Worm (Caenorhabditis elegans) whole organism, young adult: ENCODE results near the gene Y58A7A.4.

Experiments used
- B0261.1 ChIP-seq: sonication (generic microtip); optimal IDR thresholded peaks from 2 replicates; lab custom pipeline; 2016; ENCODE audit warnings: mild to moderate bottlenecking, missing genetic modification characterization, moderate library complexity, missing compliant biosample characterization
- B0336.3 ChIP-seq: fragments of 200-800 bp; sonication (Bioruptor generic); IDR thresholded peaks from 2 replicates; pipeline ENCODE4 v1.3.6; 2022; ENCODE audit warnings: missing genetic modification characterization, missing compliant biosample characterization
- Y53G8AR.9 ChIP-seq: fragments of 200-800 bp; sonication (Bioruptor generic); conservative IDR thresholded peaks from 2 replicates; pipeline ENCODE4 v1.3.6; 2022; ENCODE audit warnings: missing genetic modification reagents, missing genetic modification characterization, missing compliant biosample characterization
- Y95B8A.8 ChIP-seq: fragments of 200-800 bp; sonication (Bioruptor generic); IDR thresholded peaks from 2 replicates; pipeline ENCODE4 v1.3.6; 2022; ENCODE audit warnings: missing genetic modification reagents, missing genetic modification characterization, missing compliant biosample characterization
- ama-1 ChIP-seq, 3 experiments: fragments of 150-350 bp in 1 of 3; sonication (generic microtip) in 2 of 3; optimal IDR thresholded peaks; 2 replicates each; lab custom pipeline; 2014 to 2018; ENCODE audit warnings: missing biosample characterization in 2 of 3, missing genetic modification characterization in 2 of 3, missing genetic modification reagents in 2 of 3
- aptf-3 ChIP-seq: fragments of 200-800 bp; sonication (Bioruptor generic); IDR thresholded peaks from 2 replicates; pipeline ENCODE4 v1.3.6; 2022; ENCODE audit warnings: missing genetic modification characterization, missing compliant biosample characterization
- attf-5 ChIP-seq: fragments of 200-800 bp; sonication (Bioruptor generic); optimal IDR thresholded peaks from 2 replicates; lab custom pipeline; 2018; ENCODE audit warnings: mild to moderate bottlenecking, missing genetic modification characterization, missing compliant biosample characterization
- ccch-3 ChIP-seq: fragments of 200-800 bp; sonication (Bioruptor generic); optimal IDR thresholded peaks from 2 replicates; lab custom pipeline; 2018; ENCODE audit warnings: mild to moderate bottlenecking, missing genetic modification characterization, missing compliant biosample characterization
- cebp-1 ChIP-seq, 2 experiments: fragments of 200-800 bp in 1 of 2; sonication (Bioruptor generic) in 1 of 2; sonication (generic microtip) in 1 of 2; IDR thresholded peaks in 1 of 2; optimal IDR thresholded peaks in 1 of 2; 2 replicates each; pipeline versions ENCODE4 v1.3.6 to Lab custom; 2017 to 2022; ENCODE audit warnings: missing compliant biosample characterization in 2 of 2, missing genetic modification characterization in 2 of 2, mild to moderate bottlenecking in 1 of 2, missing genetic modification reagents in 1 of 2, moderate library complexity in 1 of 2
- hlh-26 ChIP-seq: fragments of 200-800 bp; sonication (Bioruptor generic); conservative IDR thresholded peaks from 2 replicates; pipeline ENCODE4 v1.3.6; 2022; ENCODE audit warnings: missing genetic modification reagents, missing genetic modification characterization, missing compliant biosample characterization
- lag-1 ChIP-seq: fragments of 200-800 bp; sonication (Bioruptor generic); IDR thresholded peaks from 2 replicates; pipeline ENCODE4 v1.3.6; 2022; ENCODE audit warnings: missing genetic modification reagents, missing genetic modification characterization, missing compliant biosample characterization
- lin-35 ChIP-seq, 3 experiments: fragments of 150-350 bp in 2 of 3; sonication (generic microtip) in 1 of 3; optimal IDR thresholded peaks; 2 replicates each; lab custom pipeline; 2014 to 2018; ENCODE audit warnings: missing biosample characterization in 3 of 3, missing genetic modification characterization in 3 of 3, missing genetic modification reagents in 3 of 3
- lin-40 ChIP-seq: sonication (generic microtip); optimal IDR thresholded peaks from 2 replicates; lab custom pipeline; 2016; ENCODE audit warnings: missing genetic modification characterization, mild to moderate bottlenecking, missing compliant biosample characterization, missing genotype, missing genetic modification reagents
- lin-54 ChIP-seq: fragments of 200-800 bp; sonication (Bioruptor generic); optimal IDR thresholded peaks from 2 replicates; lab custom pipeline; 2018; ENCODE audit warnings: mild to moderate bottlenecking, missing genetic modification characterization, missing compliant biosample characterization
- lir-1 ChIP-seq: fragments of 200-800 bp; sonication (Bioruptor generic); conservative IDR thresholded peaks from 2 replicates; pipeline ENCODE4 v1.3.6; 2022; ENCODE audit warnings: missing genetic modification reagents, missing genetic modification characterization, missing compliant biosample characterization
- madf-3 ChIP-seq: fragments of 200-800 bp; sonication (Bioruptor generic); IDR thresholded peaks from 2 replicates; pipeline ENCODE4 v1.3.6; 2022; ENCODE audit warnings: missing genetic modification reagents, missing genetic modification characterization, missing compliant biosample characterization
- madf-8 ChIP-seq: fragments of 200-800 bp; sonication (Bioruptor generic); conservative IDR thresholded peaks from 2 replicates; pipeline ENCODE4 v1.3.6; 2022; ENCODE audit warnings: missing genetic modification reagents, missing genetic modification characterization, missing compliant biosample characterization
- nhr-120 ChIP-seq: fragments of 200-800 bp; sonication (Bioruptor generic); IDR thresholded peaks from 2 replicates; pipeline ENCODE4 v1.3.6; 2022; ENCODE audit warnings: missing genetic modification characterization, missing compliant biosample characterization
- nhr-179 ChIP-seq: sonication (generic microtip); optimal IDR thresholded peaks from 2 replicates; lab custom pipeline; 2016; ENCODE audit warnings: mild to moderate bottlenecking, missing genetic modification characterization, missing compliant biosample characterization
- nhr-27 ChIP-seq: fragments of 200-800 bp; sonication (Bioruptor generic); optimal IDR thresholded peaks from 2 replicates; lab custom pipeline; 2018; ENCODE audit warnings: mild to moderate bottlenecking, missing genetic modification characterization, moderate library complexity, missing compliant biosample characterization
- nhr-80 ChIP-seq: sonication (generic microtip); optimal IDR thresholded peaks from 2 replicates; lab custom pipeline; 2016; ENCODE audit warnings: missing genetic modification characterization, missing compliant biosample characterization
- rec-8 ChIP-seq, 2 experiments: sonication (generic microtip); optimal IDR thresholded peaks; 2 replicates each; lab custom pipeline; 2016; ENCODE audit warnings: mild to moderate bottlenecking in 2 of 2, missing genetic modification characterization in 2 of 2, missing genetic modification reagents in 2 of 2, missing genotype in 2 of 2, missing biosample characterization in 1 of 2, missing compliant biosample characterization in 1 of 2, moderate library complexity in 1 of 2
- sea-2 ChIP-seq: fragments of 200-800 bp; sonication (Bioruptor generic); IDR thresholded peaks from 2 replicates; pipeline ENCODE4 v1.3.6; 2022; ENCODE audit warnings: missing genetic modification characterization, missing compliant biosample characterization
- snpc-1.1 ChIP-seq: sonication (generic microtip); optimal IDR thresholded peaks from 2 replicates; lab custom pipeline; 2017; ENCODE audit warnings: missing genetic modification characterization, mild to moderate bottlenecking, missing compliant biosample characterization, antibody characterized with exemption, moderate library complexity, missing genotype, missing genetic modification reagents; ENCODE audit not compliant: insufficient read depth
- snpc-3.4 ChIP-seq: sonication (generic microtip); optimal IDR thresholded peaks from 2 replicates; lab custom pipeline; 2017; ENCODE audit warnings: missing genetic modification characterization, mild to moderate bottlenecking, missing compliant biosample characterization, antibody characterized with exemption, moderate library complexity, missing genotype, missing genetic modification reagents
- snpc-4 ChIP-seq, 5 experiments: fragments of 150-350 bp in 1 of 5; sonication (generic microtip) in 4 of 5; optimal IDR thresholded peaks; 2 replicates each; lab custom pipeline; 2014 to 2018; ENCODE audit warnings: missing genetic modification characterization in 5 of 5, missing biosample characterization in 3 of 5, antibody characterized with exemption in 2 of 5, mild to moderate bottlenecking in 2 of 5, missing compliant biosample characterization in 2 of 5, missing genotype in 2 of 5, moderate library complexity in 2 of 5, missing genetic modification reagents in 1 of 5
- tbx-9 ChIP-seq: sonication (generic microtip); optimal IDR thresholded peaks from 2 replicates; lab custom pipeline; 2016; ENCODE audit warnings: borderline replicate concordance, missing genetic modification characterization, inconsistent platforms, missing compliant biosample characterization
- ztf-25 ChIP-seq: fragments of 200-800 bp; sonication (Bioruptor generic); IDR thresholded peaks from 2 replicates; pipeline ENCODE4 v1.3.6; 2022; ENCODE audit warnings: missing genetic modification reagents, missing genetic modification characterization, missing compliant biosample characterization
- ztf-26 ChIP-seq: sonication (generic microtip); optimal IDR thresholded peaks from 2 replicates; lab custom pipeline; 2017; ENCODE audit warnings: missing genetic modification characterization, missing compliant biosample characterization
- ztf-28 ChIP-seq: fragments of 200-800 bp; sonication (Bioruptor generic); IDR thresholded peaks from 2 replicates; pipeline ENCODE4 v1.3.6; 2022; ENCODE audit warnings: missing genetic modification reagents, missing genetic modification characterization, missing compliant biosample characterization
- ztf-3 ChIP-seq: fragments of 200-800 bp; sonication (Bioruptor generic); optimal IDR thresholded peaks from 2 replicates; lab custom pipeline; 2018; ENCODE audit warnings: mild to moderate bottlenecking, missing genetic modification characterization, missing compliant biosample characterization
- ztf-6 ChIP-seq: fragments of 200-800 bp; sonication (Bioruptor generic); IDR thresholded peaks from 2 replicates; pipeline ENCODE4 v1.3.6; 2022; ENCODE audit warnings: missing genetic modification reagents, missing genetic modification characterization, missing compliant biosample characterization

The Y58A7A.4 gene

ce11 chrV:5084957-5085465 lies at the start of gene Y58A7A.4:
TSS of gene Y58A7A.4 (minus strand) at chrV:5085007.
- TF ChIP-seq Y95B8A.8 (GFP tag; lab: Robert Waterston, UW): no peak
- peak; percentile 68; the same call in 1 of the 2 replicates for TF ChIP-seq cebp-1 (GFP tag; IDR thresholded peaks at IDR 0.05; lab: Robert Waterston, UW)
- TF ChIP-seq cebp-1 (tag; optimal IDR thresholded peaks at IDR 0.05; lab: Kevin White, UChicago): peak; percentile 90

ce11 chrV:5132441-5132840 lies 47.6 kb upstream of the Y58A7A.4 start, which contains the start of gene F14F9.4:
TSS of gene F14F9.4 (plus strand) at chrV:5132741.
- no peak for TF ChIP-seq lin-54
- no peak for TF ChIP-seq B0261.1 (tag; lab: Kevin White, UChicago)
- TF ChIP-seq ztf-26 (tag; lab: Kevin White, UChicago): no peak
- TF ChIP-seq sea-2 (GFP tag; lab: Robert Waterston, UW): no peak
- TF ChIP-seq madf-3 (GFP tag; lab: Robert Waterston, UW): no peak
- TF ChIP-seq nhr-27 (tag; lab: Kevin White, UChicago): no peak
- TF ChIP-seq B0336.3: no peak
- TF ChIP-seq ccch-3 (GFP tag; lab: Kevin White, UChicago): no peak
- TF ChIP-seq snpc-3.4 (tag; lab: Kevin White, UChicago): no peak
- TF ChIP-seq snpc-1.1 (tag; lab: Kevin White, UChicago): no peak
- no peak for TF ChIP-seq Y53G8AR.9 (GFP tag; lab: Robert Waterston, UW)

ce11 chrV:5131380-5131779 lies 46.6 kb upstream of the Y58A7A.4 start:
- TF ChIP-seq ztf-28 (GFP tag; lab: Robert Waterston, UW): no peak
- peak; percentile 97 for TF ChIP-seq cebp-1 (GFP tag; IDR thresholded peaks at IDR 0.05; lab: Robert Waterston, UW)
- peak; percentile 99 for TF ChIP-seq cebp-1 (tag; optimal IDR thresholded peaks at IDR 0.05; lab: Kevin White, UChicago)
- peak; percentile 44 for TF ChIP-seq attf-5
- no peak for TF ChIP-seq nhr-179
- TF ChIP-seq nhr-80 (tag; lab: Kevin White, UChicago): no peak
- TF ChIP-seq tbx-9: no peak
- TF ChIP-seq ama-1 (optimal IDR thresholded peaks at IDR 0.05; lab: Kevin White, UChicago): no peak
- TF ChIP-seq ama-1 (GFP tag; optimal IDR thresholded peaks at IDR 0.05; lab: Kevin White, UChicago): no peak
- no peak for TF ChIP-seq nhr-120 (GFP tag; lab: Robert Waterston, UW)
- no peak for TF ChIP-seq lin-40 (tag; lab: Kevin White, UChicago)
- TF ChIP-seq hlh-26: no peak
- TF ChIP-seq aptf-3: no peak
- TF ChIP-seq lin-35 (GFP tag; optimal IDR thresholded peaks at IDR 0.05; lab: Kevin White, UChicago): no peak
- no peak for TF ChIP-seq ztf-3 (GFP tag; lab: Kevin White, UChicago)
- no peak for TF ChIP-seq madf-8 (GFP tag; lab: Robert Waterston, UW)
- TF ChIP-seq snpc-1.1 (tag; lab: Kevin White, UChicago): no peak
- no peak for TF ChIP-seq ztf-25 (GFP tag; lab: Robert Waterston, UW)

- no peak for TF ChIP-seq snpc-4 (GFP tag; optimal IDR thresholded peaks at IDR 0.05; lab: Kevin White, UChicago)
- no peak for TF ChIP-seq snpc-4 (tag; optimal IDR thresholded peaks at IDR 0.05; lab: Kevin White, UChicago)
- no peak for TF ChIP-seq snpc-1.1 (tag; lab: Kevin White, UChicago)
- no peak for TF ChIP-seq lag-1 (GFP tag; lab: Robert Waterston, UW)
- no peak for TF ChIP-seq snpc-3.4 (tag; lab: Kevin White, UChicago)
- TF ChIP-seq rec-8 (tag; optimal IDR thresholded peaks at IDR 0.05; lab: Kevin White, UChicago): no peak
- no peak for TF ChIP-seq aptf-3
- TF ChIP-seq lir-1 (GFP tag; lab: Robert Waterston, UW): no peak
- no peak for TF ChIP-seq ztf-6 (GFP tag; lab: Robert Waterston, UW)
- no peak for TF ChIP-seq ztf-3 (GFP tag; lab: Kevin White, UChicago)
Observed at ce11 chrV:5130018-5130417, 45.2 kb upstream of the Y58A7A.4 start, which contains the start of gene F14F9.8. TSS of gene F14F9.8 (plus strand) at chrV:5130318.
